Fruit fly (Drosophila melanogaster) whole organism: ENCODE measurements around the gene Or83a.

Experiments used
- CG8478 ChIP-seq: fragments of >200 bp; optimal IDR thresholded peaks from 2 replicates; lab custom pipeline; 2018; ENCODE audit warnings: inconsistent platforms
- Dll ChIP-seq: fragments of >200 bp; optimal IDR thresholded peaks from 2 replicates; lab custom pipeline; 2017
- EcR ChIP-seq, 2 experiments: fragments of >200 bp; optimal IDR thresholded peaks; 2 replicates each; lab custom pipeline; 2017; ENCODE audit warnings: missing biosample characterization in 2 of 2, missing genetic modification characterization in 2 of 2, missing genetic modification reagents in 2 of 2
- pan ChIP-seq: fragments of >200 bp; optimal IDR thresholded peaks from 2 replicates; lab custom pipeline; 2017
- psq ChIP-seq: fragments of >200 bp; optimal IDR thresholded peaks from 2 replicates; lab custom pipeline; 2017
- usp ChIP-seq: fragments of >200 bp; optimal IDR thresholded peaks from 2 replicates; lab custom pipeline; 2017; ENCODE audit warnings: missing biosample characterization, missing genetic modification characterization, mixed read lengths

Or83a gene

dm6 chr3R:5392621-5393020 is 6.4 kb downstream of the Or83a start, which contains the start of gene kkv:
Gene kkv, minus strand, starts transcription at chr3R:5392866.
- TF ChIP-seq psq = no peak
- no peak for TF ChIP-seq EcR (GFP tag; optimal IDR thresholded peaks at IDR 0.05; lab: Kevin White, UChicago)
- no peak for TF ChIP-seq usp (GFP tag; lab: Kevin White, UChicago)
- no peak for TF ChIP-seq Dll (lab: Kevin White, UChicago)
- no peak for TF ChIP-seq CG8478
- no peak for TF ChIP-seq pan

dm6 chr3R:5392033-5392432 is 7.0 kb downstream of the Or83a start:
- TF ChIP-seq CG8478 (no peak), usp (GFP tag; lab: Kevin White, UChicago) (no peak), EcR (GFP tag; optimal IDR thresholded peaks at IDR 0.05; lab: Kevin White, UChicago) (no peak), Dll (lab: Kevin White, UChicago) (no peak), psq (no peak), pan (no peak)

dm6 chr3R:5390095-5390663 is 8.8 kb downstream of the Or83a start:
- no peak for TF ChIP-seq CG8478
- TF ChIP-seq Dll (lab: Kevin White, UChicago) = no peak
- TF ChIP-seq psq = no peak
- TF ChIP-seq usp (GFP tag; lab: Kevin White, UChicago) = no peak
- no peak for TF ChIP-seq EcR (GFP tag; optimal IDR thresholded peaks at IDR 0.05; lab: Kevin White, UChicago)
- TF ChIP-seq pan = no peak

- TF ChIP-seq pan (no peak), usp (GFP tag; lab: Kevin White, UChicago) (no peak), EcR (GFP tag; optimal IDR thresholded peaks at IDR 0.05; lab: Kevin White, UChicago) (no peak), Dll (lab: Kevin White, UChicago) (no peak)
Observed at dm6 chr3R:5389435-5389834, 9.6 kb downstream of the Or83a start.

- no peak for TF ChIP-seq pan
- TF ChIP-seq CG8478 = no peak
- no peak for TF ChIP-seq usp (GFP tag; lab: Kevin White, UChicago)
- TF ChIP-seq Dll (lab: Kevin White, UChicago) = no peak
Observed at dm6 chr3R:5389034-5389433, 10.0 kb downstream of the Or83a start.

- TF ChIP-seq EcR (GFP tag; optimal IDR thresholded peaks at IDR 0.05; lab: Kevin White, UChicago) (no peak), Dll (lab: Kevin White, UChicago) (no peak), psq (no peak), usp (GFP tag; lab: Kevin White, UChicago) (no peak)
Observed at dm6 chr3R:5387996-5388395, 11.0 kb downstream of the Or83a start.

dm6 chr3R:5387564-5387963 is 11.4 kb downstream of the Or83a start, which contains the start of gene CG14668:
Gene CG14668, minus strand, starts transcription at chr3R:5387664.
- no peak for TF ChIP-seq EcR (GFP tag; optimal IDR thresholded peaks at IDR 0.05; lab: Kevin White, UChicago)
- no peak for TF ChIP-seq CG8478
- TF ChIP-seq psq = no peak
- TF ChIP-seq pan = no peak
- no peak for TF ChIP-seq usp (GFP tag; lab: Kevin White, UChicago)
- no peak for TF ChIP-seq Dll (lab: Kevin White, UChicago)

dm6 chr3R:5385761-5386160 is 13.2 kb downstream of the Or83a start:
- TF ChIP-seq usp (GFP tag; lab: Kevin White, UChicago) (no peak), psq (no peak)

- TF ChIP-seq Dll (lab: Kevin White, UChicago) (no peak), pan (no peak), CG8478 (no peak), psq (no peak), usp (GFP tag; lab: Kevin White, UChicago) (no peak), EcR (GFP tag; optimal IDR thresholded peaks at IDR 0.05; lab: Kevin White, UChicago) (no peak)
Observed at dm6 chr3R:5376612-5377011, 22.4 kb downstream of the Or83a start, which contains the start of gene 7B2. Gene 7B2, plus strand, starts transcription at chr3R:5376780.

- TF ChIP-seq psq (no peak), usp (GFP tag; lab: Kevin White, UChicago) (no peak), CG8478 (no peak), pan (no peak), Dll (lab: Kevin White, UChicago) (no peak)
Observed at dm6 chr3R:5374720-5375119, 24.3 kb downstream of the Or83a start, which contains the start of the genes hd and CG14667. Gene hd, minus strand, starts transcription at chr3R:5374962. Gene CG14667, plus strand, starts transcription at chr3R:5375022.

dm6 chr3R:5371563-5371962 is 27.4 kb downstream of the Or83a start, which contains the start of gene Polr2F:
Gene Polr2F, plus strand, starts transcription at chr3R:5371795.
- TF ChIP-seq psq (peak; percentile 28), usp (GFP tag; lab: Kevin White, UChicago) (no peak)

- TF ChIP-seq usp (GFP tag; lab: Kevin White, UChicago) (no peak), EcR (GFP tag; optimal IDR thresholded peaks at IDR 0.05; lab: Kevin White, UChicago) (no peak), pan (no peak), CG8478 (no peak), Dll (lab: Kevin White, UChicago) (no peak), psq (no peak)
Observed at dm6 chr3R:5369490-5370001, 29.4 kb downstream of the Or83a start, which contains the start of the genes CG31542 and CG34277. Gene CG31542, plus strand, starts transcription at chr3R:5369540. Gene CG34277, plus strand, starts transcription at chr3R:5369540.

- TF ChIP-seq EcR (GFP tag; optimal IDR thresholded peaks at IDR 0.05; lab: Kevin White, UChicago) (no peak), Dll (lab: Kevin White, UChicago) (no peak), psq (no peak)
Observed at dm6 chr3R:5368170-5368781, 30.7 kb downstream of the Or83a start, which contains the start of gene Cerk. Gene Cerk, minus strand, starts transcription at chr3R:5368306.
